Worm (Caenorhabditis elegans): Measurements from ENCODE around the gene C18D11.10.

The C18D11.10 gene

DNA sequence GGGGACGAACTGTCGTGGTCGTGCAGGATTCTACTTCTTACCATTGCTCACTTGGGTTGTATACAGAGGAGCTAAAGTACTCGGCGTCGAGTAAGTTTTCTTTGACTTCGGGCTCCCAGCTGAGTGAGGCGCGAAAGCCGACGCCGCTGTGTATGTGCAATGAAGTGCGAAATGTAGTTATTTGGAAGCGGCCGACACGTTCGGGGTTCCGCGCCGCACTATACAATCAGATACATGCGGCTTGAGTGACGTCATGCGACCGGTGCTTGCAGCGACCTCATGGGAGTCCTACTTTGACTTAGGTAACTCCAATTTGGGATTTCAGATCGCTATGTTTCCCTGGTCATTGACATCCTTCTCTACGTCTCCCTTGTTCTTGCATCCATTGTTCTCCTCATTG, 10.3 kb downstream of the C18D11.10 start:
- TF ChIP-seq nhr-21 (tag; optimal IDR thresholded peaks at IDR 0.05) (no peak), snpc-4 (tag; optimal IDR thresholded peaks at IDR 0.05) (peak; percentile 81), alr-1 (tag; optimal IDR thresholded peaks at IDR 0.05) (no peak)

DNA sequence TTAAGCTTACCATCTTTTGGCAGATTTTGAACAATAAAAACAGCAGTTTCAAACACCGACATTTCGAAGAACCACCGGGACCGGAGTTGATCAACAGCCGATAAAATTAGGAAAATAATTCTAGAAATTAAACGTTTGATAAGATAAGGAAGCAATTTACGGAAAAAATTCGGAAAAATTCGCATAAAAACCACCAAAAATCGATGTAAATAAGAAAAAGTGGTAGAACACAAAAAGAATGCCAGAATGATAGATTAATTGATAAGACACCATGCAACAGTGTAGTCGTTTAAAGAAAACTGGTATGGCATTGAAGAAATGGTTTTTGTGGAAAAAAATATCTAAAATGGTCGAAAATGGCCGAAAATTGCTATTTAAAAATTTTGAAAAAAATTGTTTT, 14.9 kb downstream of the C18D11.10 start, which contains the start of gene maa-1:
Gene maa-1, minus strand, starts transcription at position 120 of the 400 bp plus-strand sequence.
- TF ChIP-seq mab-5 (tag; optimal IDR thresholded peaks at IDR 0.05): no peak
- TF ChIP-seq gmeb-1 (tag; optimal IDR thresholded peaks at IDR 0.05): peak; percentile 9
- peak; percentile 1 for TF ChIP-seq crh-2 (tag; optimal IDR thresholded peaks at IDR 0.05)
- no peak for TF ChIP-seq ceh-82 (tag; optimal IDR thresholded peaks at IDR 0.05)
- TF ChIP-seq fos-1 (tag; optimal IDR thresholded peaks at IDR 0.05): peak; percentile 42

DNA sequence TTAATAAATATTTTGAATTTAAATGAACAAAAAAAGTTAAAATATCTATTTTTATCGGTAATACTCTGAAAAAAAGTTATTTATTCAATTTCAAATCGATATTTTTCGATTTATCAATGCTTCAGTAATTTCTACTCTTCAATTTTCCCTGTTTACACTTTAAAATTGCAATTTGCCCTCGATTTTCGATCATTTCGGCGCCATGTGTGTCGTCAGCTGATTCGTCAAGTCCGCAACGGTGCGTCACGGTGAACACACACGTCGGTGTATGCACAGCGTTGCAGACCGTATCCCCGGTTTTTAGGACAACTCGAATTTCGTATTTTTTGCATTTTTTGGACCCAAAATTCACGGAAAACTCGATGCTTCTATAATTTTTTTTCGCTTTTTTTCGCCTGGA, 15.7 kb downstream of the C18D11.10 start, which contains the start of gene C18D11.3:
Gene C18D11.3, plus strand, starts transcription at position 189 of the 400 bp plus-strand sequence.
- TF ChIP-seq ceh-16 (tag; optimal IDR thresholded peaks at IDR 0.05): peak; percentile 38
- TF ChIP-seq egl-27 (tag; optimal IDR thresholded peaks at IDR 0.05): peak; percentile 60
- peak; percentile 88 for TF ChIP-seq crh-2 (tag; optimal IDR thresholded peaks at IDR 0.05)
- TF ChIP-seq sma-9 (GFP tag; optimal IDR thresholded peaks at IDR 0.05): peak; percentile 90
- TF ChIP-seq sma-9 (tag; optimal IDR thresholded peaks at IDR 0.05): no peak
- TF ChIP-seq gmeb-1 (tag; optimal IDR thresholded peaks at IDR 0.05): peak; percentile 76
- no peak for TF ChIP-seq nhr-12 (tag; optimal IDR thresholded peaks at IDR 0.05)
- TF ChIP-seq nhr-237 (tag; optimal IDR thresholded peaks at IDR 0.05): no peak
- peak; percentile 82 for TF ChIP-seq sma-3 (GFP tag; optimal IDR thresholded peaks at IDR 0.05)
- TF ChIP-seq elt-3 (tag; optimal IDR thresholded peaks at IDR 0.05): no peak
- TF ChIP-seq R02D3.7 (tag; optimal IDR thresholded peaks at IDR 0.05): no peak
- no peak for TF ChIP-seq aly-2 (tag; optimal IDR thresholded peaks at IDR 0.05)
- TF ChIP-seq nhr-11 (tag; optimal IDR thresholded peaks at IDR 0.05): no peak
- TF ChIP-seq blmp-1 (tag; optimal IDR thresholded peaks at IDR 0.05; ENCODE audit: insufficient read depth): no peak
- no peak for TF ChIP-seq ztf-1 (GFP tag; conservative IDR thresholded peaks at IDR 0.05)
- no peak for TF ChIP-seq nhr-6 (tag; optimal IDR thresholded peaks at IDR 0.05)
- TF ChIP-seq snpc-4 (tag; optimal IDR thresholded peaks at IDR 0.05): peak; percentile 78
- TF ChIP-seq nhr-21 (tag; optimal IDR thresholded peaks at IDR 0.05): peak; percentile 77
- TF ChIP-seq lin-11 (tag; optimal IDR thresholded peaks at IDR 0.05): peak; percentile 90
- TF ChIP-seq unc-39 (tag; optimal IDR thresholded peaks at IDR 0.05): no peak
- no peak for TF ChIP-seq mbf-1 (tag; optimal IDR thresholded peaks at IDR 0.05)
- TF ChIP-seq lin-39 (tag; optimal IDR thresholded peaks at IDR 0.05): no peak
- TF ChIP-seq dmd-4 (tag; optimal IDR thresholded peaks at IDR 0.05): no peak
- TF ChIP-seq ama-1 (optimal IDR thresholded peaks at IDR 0.05): no peak
- peak; percentile 16 for TF ChIP-seq zag-1 (tag; optimal IDR thresholded peaks at IDR 0.05)
- TF ChIP-seq alr-1 (tag; optimal IDR thresholded peaks at IDR 0.05): no peak
- peak; percentile 84 for TF ChIP-seq sem-4 (tag; optimal IDR thresholded peaks at IDR 0.05)
- TF ChIP-seq nhr-10 (tag; optimal IDR thresholded peaks at IDR 0.05): peak; percentile 24
- TF ChIP-seq F13H6.1 (tag; optimal IDR thresholded peaks at IDR 0.05): peak; percentile 81
- TF ChIP-seq Y55F3AM.14 (GFP tag; optimal IDR thresholded peaks at IDR 0.05): no peak
- TF ChIP-seq peb-1 (tag; optimal IDR thresholded peaks at IDR 0.05): no peak
- no peak for TF ChIP-seq nhr-77 (tag; optimal IDR thresholded peaks at IDR 0.05)
- TF ChIP-seq nhr-25 (tag; optimal IDR thresholded peaks at IDR 0.05): peak; percentile 85
- peak; percentile 92 for TF ChIP-seq nhr-129 (tag; optimal IDR thresholded peaks at IDR 0.05)
- TF ChIP-seq ztf-11 (tag; optimal IDR thresholded peaks at IDR 0.05): no peak
- TF ChIP-seq lin-13 (GFP tag; optimal IDR thresholded peaks at IDR 0.05): peak; percentile 84
- TF ChIP-seq elt-1 (tag; optimal IDR thresholded peaks at IDR 0.05): no peak
- no peak for TF ChIP-seq skn-1 (tag; optimal IDR thresholded peaks at IDR 0.05)
- no peak for TF ChIP-seq ZK546.5 (tag; optimal IDR thresholded peaks at IDR 0.05)
- TF ChIP-seq mdl-1 (tag; optimal IDR thresholded peaks at IDR 0.05): peak in 1 of 2 experiments; percentile 63
- TF ChIP-seq lsy-2 (tag; optimal IDR thresholded peaks at IDR 0.05): peak; percentile 90 to 98
- peak; percentile 49 for TF ChIP-seq ztf-4 (tag; optimal IDR thresholded peaks at IDR 0.05)
- no peak for TF ChIP-seq ceh-82 (tag; optimal IDR thresholded peaks at IDR 0.05)
- peak; percentile 86 for TF ChIP-seq fos-1 (tag; optimal IDR thresholded peaks at IDR 0.05)
- peak; percentile 94 for TF ChIP-seq C34F6.9 (tag; optimal IDR thresholded peaks at IDR 0.05)
- peak; percentile 87 for TF ChIP-seq unc-55 (GFP tag; optimal IDR thresholded peaks at IDR 0.05)
- no peak for TF ChIP-seq nhr-23 (tag; optimal IDR thresholded peaks at IDR 0.05)
- no peak for TF ChIP-seq mab-5 (tag; optimal IDR thresholded peaks at IDR 0.05)
- TF ChIP-seq unc-62 (GFP tag; optimal IDR thresholded peaks at IDR 0.05): no peak
